Worm (Caenorhabditis elegans): ENCODE measurements around the gene K08F11.1.

The K08F11.1 gene

DNA sequence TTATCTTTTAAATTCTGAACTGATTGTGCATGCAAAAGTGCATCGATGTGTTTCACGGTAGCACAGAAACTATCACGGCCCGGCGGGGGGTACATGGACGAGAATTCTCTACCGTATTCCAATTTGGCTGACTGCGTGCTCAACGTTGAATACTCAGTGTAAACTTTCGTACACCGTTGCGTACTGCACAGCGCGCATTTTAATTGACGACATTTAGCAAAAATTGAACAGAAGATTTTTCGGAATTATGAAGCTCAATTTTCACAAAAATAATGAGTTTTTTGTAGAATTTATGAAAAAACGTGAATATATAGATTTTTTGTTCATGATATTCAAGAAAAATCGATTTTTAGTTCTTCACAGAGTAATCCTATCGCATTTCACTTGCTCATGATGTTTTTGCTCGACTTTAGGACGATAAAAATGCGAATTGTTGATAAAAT lies 837 bp downstream of the K08F11.1 start:
- TF ChIP-seq egl-13 (tag; optimal IDR thresholded peaks at IDR 0.05) (peak; percentile 68), lin-15B (tag; optimal IDR thresholded peaks at IDR 0.05) (peak; percentile 49), sox-4 (tag; optimal IDR thresholded peaks at IDR 0.05) (peak; percentile 81), ztf-11 (tag; optimal IDR thresholded peaks at IDR 0.05) (peak in 1 of 2 experiments; percentile 74), nhr-71 (tag; optimal IDR thresholded peaks at IDR 0.05) (peak; percentile 94), nhr-11 (tag; optimal IDR thresholded peaks at IDR 0.05) (peak; percentile 65), dpl-1 (GFP tag; optimal IDR thresholded peaks at IDR 0.05) (peak; percentile 47 to 58 (median 50)), fkh-10 (GFP tag; optimal IDR thresholded peaks at IDR 0.05) (peak; percentile 16), F16B12.6 (tag; optimal IDR thresholded peaks at IDR 0.05) (peak; percentile 50), grh-1 (GFP tag; IDR thresholded peaks at IDR 0.05) (peak; percentile 100), nhr-85 (tag) (peak; percentile 93), lir-3 (tag; optimal IDR thresholded peaks at IDR 0.05; ENCODE audit: poor library complexity) (peak; percentile 78), fkh-8 (tag; optimal IDR thresholded peaks at IDR 0.05) (peak; percentile 76), irx-1 (tag; optimal IDR thresholded peaks at IDR 0.05) (peak; percentile 84), elt-3 (tag; optimal IDR thresholded peaks at IDR 0.05) (peak in 1 of 6 experiments; percentile 14), nhr-90 (tag; optimal IDR thresholded peaks at IDR 0.05; ENCODE audit: poor library complexity) (peak; percentile 90), lin-13 (GFP tag; optimal IDR thresholded peaks at IDR 0.05) (peak; percentile 1), snu-23 (GFP tag; optimal IDR thresholded peaks at IDR 0.05) (peak; percentile 82), C34B4.2 (tag; optimal IDR thresholded peaks at IDR 0.05) (peak; percentile 20), pax-3 (tag; optimal IDR thresholded peaks at IDR 0.05) (peak; percentile 87), isw-1 (GFP tag; IDR thresholded peaks at IDR 0.05) (peak; percentile 99), unc-86 (tag; optimal IDR thresholded peaks at IDR 0.05) (peak; percentile 79), lin-39 (tag; optimal IDR thresholded peaks at IDR 0.05) (peak; percentile 24), efl-1 (optimal IDR thresholded peaks at IDR 0.05) (peak; percentile 69 to 76), efl-1 (GFP tag; optimal IDR thresholded peaks at IDR 0.05 in 1 of 2) (peak; percentile 50 to 95), swsn-7 (tag; optimal IDR thresholded peaks at IDR 0.05) (peak; percentile 86), jun-1 (tag; optimal IDR thresholded peaks at IDR 0.05) (peak; percentile 35), lin-35 (GFP tag; optimal IDR thresholded peaks at IDR 0.05) (peak; percentile 29 to 43), nhr-47 (tag; optimal IDR thresholded peaks at IDR 0.05) (peak; percentile 97), nhr-19 (GFP tag; conservative IDR thresholded peaks at IDR 0.05) (peak; percentile 99), lin-14 (GFP tag; optimal IDR thresholded peaks at IDR 0.05) (peak; percentile 84), unc-98 (GFP tag; IDR thresholded peaks at IDR 0.05) (peak; percentile 99), mep-1 (tag; optimal IDR thresholded peaks at IDR 0.05) (peak; percentile 5), tbx-2 (tag; optimal IDR thresholded peaks at IDR 0.05) (peak; percentile 81), xbp-1 (tag; optimal IDR thresholded peaks at IDR 0.05) (peak; percentile 79), nhr-77 (tag; optimal IDR thresholded peaks at IDR 0.05) (peak; percentile 53), lsy-2 (tag; optimal IDR thresholded peaks at IDR 0.05) (peak; percentile 95 to 96), efl-3 (GFP tag; optimal IDR thresholded peaks at IDR 0.05) (peak; percentile 64), nhr-20 (tag; optimal IDR thresholded peaks at IDR 0.05) (peak; percentile 83), C16A3.4 (tag; optimal IDR thresholded peaks at IDR 0.05) (peak; percentile 3), ceh-90 (tag; optimal IDR thresholded peaks at IDR 0.05) (peak; percentile 66), C04F5.9 (tag; optimal IDR thresholded peaks at IDR 0.05) (peak; percentile 84), mab-9 (GFP tag; IDR thresholded peaks at IDR 0.05) (peak; percentile 100), zip-4 (GFP tag; optimal IDR thresholded peaks at IDR 0.05) (peak; percentile 63), elt-2 (tag; optimal IDR thresholded peaks at IDR 0.05) (peak; percentile 53), ets-5 (GFP tag; IDR thresholded peaks at IDR 0.05) (peak; percentile 99), ceh-8 (GFP tag; optimal IDR thresholded peaks at IDR 0.05) (peak; percentile 68), ceh-88 (GFP tag; IDR thresholded peaks at IDR 0.05) (peak; percentile 99), dsc-1 (tag; optimal IDR thresholded peaks at IDR 0.05) (peak; percentile 89), fkh-4 (tag; optimal IDR thresholded peaks at IDR 0.05; ENCODE audit: borderline replicate concordance) (peak; percentile 68), rnt-1 (tag; optimal IDR thresholded peaks at IDR 0.05) (peak; percentile 47)

Data from whole organism, L1 larva.